Worm (Caenorhabditis elegans): Measurements from ENCODE around the gene Y39B6A.43.
A peak's percentile ranks its signal among the peaks of the same experiment; 100 is the strongest.

Gene Y39B6A.43

ce11 chrV:18981736-18982135 is 14.1 kb upstream of the Y39B6A.43 start:
- no peak for TF ChIP-seq alr-1 (tag; optimal IDR thresholded peaks at IDR 0.05)
- no peak for TF ChIP-seq Y55F3AM.14 (GFP tag; optimal IDR thresholded peaks at IDR 0.05)
- no peak for TF ChIP-seq crh-2 (tag; optimal IDR thresholded peaks at IDR 0.05)
- no peak for TF ChIP-seq unc-39 (tag; optimal IDR thresholded peaks at IDR 0.05)
- no peak for TF ChIP-seq egl-27 (tag; optimal IDR thresholded peaks at IDR 0.05)
- no peak for TF ChIP-seq ZK546.5 (tag; optimal IDR thresholded peaks at IDR 0.05)
- TF ChIP-seq nhr-12 (tag; optimal IDR thresholded peaks at IDR 0.05) = no peak
- TF ChIP-seq ztf-11 (tag; optimal IDR thresholded peaks at IDR 0.05) = no peak
- no peak for TF ChIP-seq nhr-10 (tag; optimal IDR thresholded peaks at IDR 0.05)
- no peak for TF ChIP-seq C34F6.9 (tag; optimal IDR thresholded peaks at IDR 0.05)
- TF ChIP-seq elt-1 (tag; optimal IDR thresholded peaks at IDR 0.05) = no peak
- TF ChIP-seq elt-3 (tag; optimal IDR thresholded peaks at IDR 0.05) = no peak
- no peak for TF ChIP-seq R02D3.7 (tag; optimal IDR thresholded peaks at IDR 0.05)
- no peak for TF ChIP-seq nhr-23 (tag; optimal IDR thresholded peaks at IDR 0.05)
- no peak for TF ChIP-seq blmp-1 (tag; optimal IDR thresholded peaks at IDR 0.05; ENCODE audit: insufficient read depth)
- TF ChIP-seq aly-2 (tag; optimal IDR thresholded peaks at IDR 0.05) = no peak
- TF ChIP-seq mab-5 (tag; optimal IDR thresholded peaks at IDR 0.05) = no peak
- no peak for TF ChIP-seq sma-3 (GFP tag; optimal IDR thresholded peaks at IDR 0.05)
- TF ChIP-seq lin-13 (GFP tag; optimal IDR thresholded peaks at IDR 0.05) = no peak
- TF ChIP-seq ama-1 (optimal IDR thresholded peaks at IDR 0.05) = no peak

ce11 chrV:18980980-18981529 is 13.4 kb upstream of the Y39B6A.43 start, which contains the start of the genes mrps-35 and sws-1:
mrps-35 (plus strand) TSS chrV:18981306.
sws-1 (minus strand) TSS chrV:18981479.
- peak; percentile 78 for TF ChIP-seq sma-3 (GFP tag; optimal IDR thresholded peaks at IDR 0.05)
- peak; percentile 71 for TF ChIP-seq unc-55 (GFP tag; optimal IDR thresholded peaks at IDR 0.05)
- no peak for TF ChIP-seq skn-1 (tag; optimal IDR thresholded peaks at IDR 0.05)
- TF ChIP-seq F13H6.1 (tag; optimal IDR thresholded peaks at IDR 0.05) = peak; percentile 60
- TF ChIP-seq elt-1 (tag; optimal IDR thresholded peaks at IDR 0.05) = no peak
- TF ChIP-seq mbf-1 (tag; optimal IDR thresholded peaks at IDR 0.05) = no peak
- TF ChIP-seq crh-2 (tag; optimal IDR thresholded peaks at IDR 0.05) = peak; percentile 55
- no peak for TF ChIP-seq dmd-4 (tag; optimal IDR thresholded peaks at IDR 0.05)
- no peak for TF ChIP-seq nhr-129 (tag; optimal IDR thresholded peaks at IDR 0.05)
- TF ChIP-seq nhr-10 (tag; optimal IDR thresholded peaks at IDR 0.05) = no peak
- TF ChIP-seq elt-3 (tag; optimal IDR thresholded peaks at IDR 0.05) = no peak
- peak; percentile 54 to 75 for TF ChIP-seq lsy-2 (tag; optimal IDR thresholded peaks at IDR 0.05)
- peak; percentile 60 for TF ChIP-seq nhr-25 (tag; optimal IDR thresholded peaks at IDR 0.05)
- TF ChIP-seq C34F6.9 (tag; optimal IDR thresholded peaks at IDR 0.05) = peak; percentile 66
- no peak for TF ChIP-seq ztf-4 (tag; optimal IDR thresholded peaks at IDR 0.05)
- TF ChIP-seq mab-5 (tag; optimal IDR thresholded peaks at IDR 0.05) = no peak
- TF ChIP-seq fos-1 (tag; optimal IDR thresholded peaks at IDR 0.05) = no peak
- TF ChIP-seq unc-62 (GFP tag; optimal IDR thresholded peaks at IDR 0.05) = no peak
- TF ChIP-seq sma-9 (GFP tag; optimal IDR thresholded peaks at IDR 0.05) = peak; percentile 77
- no peak for TF ChIP-seq sma-9 (tag; optimal IDR thresholded peaks at IDR 0.05)
- no peak for TF ChIP-seq sem-4 (tag; optimal IDR thresholded peaks at IDR 0.05)
- no peak for TF ChIP-seq nhr-237 (tag; optimal IDR thresholded peaks at IDR 0.05)
- TF ChIP-seq mdl-1 (tag; optimal IDR thresholded peaks at IDR 0.05) = no peak
- TF ChIP-seq lin-39 (tag; optimal IDR thresholded peaks at IDR 0.05) = no peak
- no peak for TF ChIP-seq egl-27 (tag; optimal IDR thresholded peaks at IDR 0.05)
- no peak for TF ChIP-seq zag-1 (tag; optimal IDR thresholded peaks at IDR 0.05)
- peak; percentile 9 for TF ChIP-seq snpc-4 (tag; optimal IDR thresholded peaks at IDR 0.05)
- peak; percentile 87 for TF ChIP-seq gmeb-1 (tag; optimal IDR thresholded peaks at IDR 0.05)
- TF ChIP-seq Y55F3AM.14 (GFP tag; optimal IDR thresholded peaks at IDR 0.05) = no peak
- TF ChIP-seq lin-11 (tag; optimal IDR thresholded peaks at IDR 0.05) = peak; percentile 38
- TF ChIP-seq ztf-11 (tag; optimal IDR thresholded peaks at IDR 0.05) = no peak
- TF ChIP-seq ztf-1 (GFP tag; conservative IDR thresholded peaks at IDR 0.05) = no peak
- TF ChIP-seq lin-13 (GFP tag; optimal IDR thresholded peaks at IDR 0.05) = peak; percentile 49
- TF ChIP-seq peb-1 (tag; optimal IDR thresholded peaks at IDR 0.05) = no peak

Data from whole organism, L2 larva.